Fruit fly (Drosophila melanogaster) whole organism, wandering third instar larva: ENCODE measurements around the gene RpL27.

Source experiments
- Abd-B ChIP-seq: fragments of >200 bp; optimal IDR thresholded peaks from 2 replicates; lab custom pipeline; 2017; ENCODE audit warnings: missing biosample characterization, missing genetic modification characterization
- CG32264 ChIP-seq: fragments of 200-800 bp; sonication (Bioruptor generic); optimal IDR thresholded peaks from 2 replicates; lab custom pipeline; 2016; ENCODE audit warnings: missing biosample characterization, missing genetic modification characterization
- CG9705 ChIP-seq: fragments of 200-800 bp; sonication (Bioruptor generic); optimal IDR thresholded peaks from 2 replicates; lab custom pipeline; 2018; ENCODE audit warnings: missing biosample characterization, mild to moderate bottlenecking, missing genetic modification characterization
- Dfd ChIP-seq: fragments of >200 bp; optimal IDR thresholded peaks from 2 replicates; lab custom pipeline; 2017; ENCODE audit warnings: missing biosample characterization, missing genetic modification characterization
- Dif ChIP-seq: fragments of 200-275, 200-300 bp; sonication (Bioruptor generic); optimal IDR thresholded peaks from 2 replicates; lab custom pipeline; 2018; ENCODE audit warnings: missing biosample characterization, missing genetic modification characterization; ENCODE audit not compliant: partially characterized antibody
- GATAd ChIP-seq: sonication (Bioruptor generic); optimal IDR thresholded peaks from 2 replicates; lab custom pipeline; 2016; ENCODE audit warnings: missing biosample characterization, missing genetic modification characterization
- HLH106 ChIP-seq: fragments of 200-800 bp; optimal IDR thresholded peaks from 3 replicates; lab custom pipeline; 2019; ENCODE audit warnings: missing biosample characterization, mild to moderate bottlenecking, missing genetic modification characterization, moderate library complexity
- Hnf4 ChIP-seq: fragments of 200-800 bp; sonication (Bioruptor generic); optimal IDR thresholded peaks from 2 replicates; lab custom pipeline; 2016; ENCODE audit warnings: missing biosample characterization, mild to moderate bottlenecking, missing genetic modification characterization
- Hr83 ChIP-seq: fragments of 200-300 bp; sonication (Bioruptor generic); optimal IDR thresholded peaks from 2 replicates; lab custom pipeline; 2016; ENCODE audit warnings: missing biosample characterization, mild to moderate bottlenecking, missing genetic modification characterization, moderate library complexity; ENCODE audit not compliant: poor library complexity, severe bottlenecking
- Jra ChIP-seq: sonication (Bioruptor generic); optimal IDR thresholded peaks from 2 replicates; lab custom pipeline; 2016; ENCODE audit warnings: missing biosample characterization, missing genetic modification characterization
- Mio ChIP-seq: sonication (Bioruptor generic); optimal IDR thresholded peaks from 2 replicates; lab custom pipeline; 2016; ENCODE audit warnings: missing biosample characterization, missing genetic modification characterization
- Myc ChIP-seq: fragments of >200 bp; optimal IDR thresholded peaks from 2 replicates; lab custom pipeline; 2017
- N ChIP-seq: fragments of >200 bp; optimal IDR thresholded peaks from 2 replicates; lab custom pipeline; 2018; ENCODE audit warnings: missing biosample characterization, missing external identifiers, missing genetic modification characterization
- OdsH ChIP-seq: fragments of 200-800 bp; sonication (Bioruptor generic); optimal IDR thresholded peaks from 2 replicates; lab custom pipeline; 2016; ENCODE audit warnings: missing biosample characterization, mild to moderate bottlenecking, missing genetic modification characterization
- Rel ChIP-seq, 2 experiments: fragments of 200-800 bp; sonication (Bioruptor generic) in 1 of 2; optimal IDR thresholded peaks; 2 replicates in 1 of 2; 3 replicates in 1 of 2; lab custom pipeline; 2016 to 2019; ENCODE audit warnings: mild to moderate bottlenecking in 2 of 2, missing biosample characterization in 2 of 2, missing genetic modification characterization in 2 of 2, moderate library complexity in 1 of 2
- Sp1 ChIP-seq: fragments of 200-800 bp; sonication (Bioruptor generic); optimal IDR thresholded peaks from 3 replicates; lab custom pipeline; 2019; ENCODE audit warnings: missing biosample characterization, mild to moderate bottlenecking, missing genetic modification characterization, moderate library complexity
- Vsx2 ChIP-seq: fragments of 200-300, 225-300 bp; sonication (Bioruptor generic); optimal IDR thresholded peaks from 2 replicates; lab custom pipeline; 2018; ENCODE audit warnings: missing biosample characterization, missing genetic modification characterization; ENCODE audit not compliant: partially characterized antibody
- br ChIP-seq: fragments of 200-800 bp; sonication (Bioruptor generic); optimal IDR thresholded peaks from 2 replicates; lab custom pipeline; 2016; ENCODE audit warnings: missing biosample characterization, missing genetic modification characterization
- brk ChIP-seq: fragments of 200-800 bp; sonication (Bioruptor generic); optimal IDR thresholded peaks from 2 replicates; lab custom pipeline; 2016; ENCODE audit warnings: missing biosample characterization, mild to moderate bottlenecking, missing genetic modification characterization
- dl ChIP-seq, 2 experiments: fragments of 175-275, 200-275 bp in 1 of 2; fragments of 200-275 bp in 1 of 2; sonication (Bioruptor generic); optimal IDR thresholded peaks; lab custom pipeline; 2018; ENCODE audit warnings: mild to moderate bottlenecking in 2 of 2, missing biosample characterization in 2 of 2, missing genetic modification characterization in 2 of 2, moderate library complexity in 2 of 2; ENCODE audit not compliant: partially characterized antibody in 2 of 2, insufficient read depth in 1 of 2
- dmrt93B ChIP-seq: fragments of 200-800 bp; sonication (Bioruptor generic); optimal IDR thresholded peaks from 2 replicates; lab custom pipeline; 2018; ENCODE audit warnings: missing biosample characterization, mild to moderate bottlenecking, missing genetic modification characterization
- dsf ChIP-seq: sonication (Bioruptor generic); optimal IDR thresholded peaks from 2 replicates; lab custom pipeline; 2016; ENCODE audit warnings: missing biosample characterization, missing genetic modification characterization, borderline replicate concordance
- ey ChIP-seq: fragments of 200-800 bp; sonication (Bioruptor generic); optimal IDR thresholded peaks from 2 replicates; lab custom pipeline; 2016; ENCODE audit warnings: missing biosample characterization, missing genetic modification characterization
- foxo ChIP-seq, 2 experiments: fragments of 200-800 bp; sonication (Bioruptor generic); optimal IDR thresholded peaks; 2 replicates in 1 of 2; 3 replicates in 1 of 2; lab custom pipeline; 2016 to 2017; ENCODE audit warnings: missing biosample characterization in 2 of 2, missing genetic modification characterization in 2 of 2
- fru ChIP-seq: fragments of 200-800 bp; sonication (Bioruptor generic); optimal IDR thresholded peaks from 3 replicates; lab custom pipeline; 2016; ENCODE audit warnings: missing biosample characterization, mild to moderate bottlenecking, missing genetic modification characterization
- h ChIP-seq: fragments of 200-800 bp; sonication (Bioruptor generic); optimal IDR thresholded peaks from 3 replicates; lab custom pipeline; 2016; ENCODE audit warnings: missing biosample characterization, mild to moderate bottlenecking, missing genetic modification characterization
- lola ChIP-seq: fragments of >200 bp; optimal IDR thresholded peaks from 2 replicates; lab custom pipeline; 2017; ENCODE audit warnings: missing biosample characterization, missing genetic modification characterization
- pan ChIP-seq: fragments of >200 bp; optimal IDR thresholded peaks from 2 replicates; lab custom pipeline; 2017
- psq ChIP-seq: fragments of 200-800 bp; sonication (Bioruptor generic); optimal IDR thresholded peaks from 3 replicates; lab custom pipeline; 2017; ENCODE audit warnings: missing biosample characterization, mild to moderate bottlenecking, missing genetic modification characterization, moderate library complexity
- rgr ChIP-seq: fragments of 200-800 bp; sonication (Bioruptor generic); optimal IDR thresholded peaks from 3 replicates; lab custom pipeline; 2016; ENCODE audit warnings: missing biosample characterization, mild to moderate bottlenecking, missing genetic modification characterization
- sage ChIP-seq: fragments of 200-800 bp; sonication (Bioruptor generic); optimal IDR thresholded peaks from 2 replicates; lab custom pipeline; 2016; ENCODE audit warnings: missing biosample characterization, mild to moderate bottlenecking, missing genetic modification characterization
- sv ChIP-seq: fragments of 200-800 bp; sonication (Bioruptor generic); optimal IDR thresholded peaks from 3 replicates; lab custom pipeline; 2016; ENCODE audit warnings: missing biosample characterization, missing genetic modification characterization
- tai ChIP-seq: sonication (Bioruptor generic); optimal IDR thresholded peaks from 2 replicates; lab custom pipeline; 2016; ENCODE audit warnings: missing biosample characterization, missing genetic modification characterization
- woc ChIP-seq: sonication (Bioruptor generic); optimal IDR thresholded peaks from 2 replicates; lab custom pipeline; 2016; ENCODE audit warnings: missing biosample characterization, mild to moderate bottlenecking, missing genetic modification characterization

RpL27 gene

dm6 chr3R:25684859-25685258 lies at the start of gene RpL27:
TSS of gene RpL27 (minus strand) at chr3R:25685051.
- TF ChIP-seq h (GFP tag; lab: Kevin White, UChicago) (no peak), Dif (no peak), lola (GFP tag; lab: Kevin White, UChicago) (no peak), ey (GFP tag; lab: Kevin White, UChicago) (peak; percentile 26), Jra (GFP tag; lab: Kevin White, UChicago) (peak; percentile 52), br (GFP tag; lab: Kevin White, UChicago) (peak; percentile 79), foxo (GFP tag; optimal IDR thresholded peaks at IDR 0.05; lab: Kevin White, UChicago) (peak in 1 of 2 experiments; percentile 76), Rel (GFP tag; optimal IDR thresholded peaks at IDR 0.05; lab: Kevin White, UChicago) (no peak), Rel (tag; optimal IDR thresholded peaks at IDR 0.05; lab: Kevin White, UChicago) (peak; percentile 81), pan (no peak), Sp1 (GFP tag; lab: Kevin White, UChicago) (peak; percentile 85), rgr (GFP tag; lab: Kevin White, UChicago) (peak; percentile 88), brk (GFP tag; lab: Kevin White, UChicago) (peak; percentile 81), sage (GFP tag; lab: Kevin White, UChicago) (peak; percentile 85), Myc (lab: Kevin White, UChicago) (peak; percentile 48), woc (GFP tag; lab: Kevin White, UChicago) (peak; percentile 27), HLH106 (peak; percentile 73), CG32264 (peak; percentile 37), dl (GFP tag; optimal IDR thresholded peaks at IDR 0.05; lab: Kevin White, UChicago; ENCODE audit: insufficient read depth in 1 of 2, partially characterized antibody in 2 of 2) (no peak), dmrt93B (GFP tag; lab: Kevin White, UChicago) (peak; percentile 82), CG9705 (GFP tag; lab: Kevin White, UChicago) (peak; percentile 81), Abd-B (no peak), Hnf4 (peak; percentile 69), sv (peak; percentile 65), OdsH (GFP tag; lab: Kevin White, UChicago) (peak; percentile 78), GATAd (no peak), dsf (GFP tag; lab: Kevin White, UChicago) (no peak), Dfd (GFP tag; lab: Kevin White, UChicago) (no peak), Hr83 (GFP tag; lab: Kevin White, UChicago) (peak; percentile 93), fru (GFP tag; lab: Kevin White, UChicago) (peak; percentile 69), psq (GFP tag; lab: Kevin White, UChicago) (peak; percentile 48)

- TF ChIP-seq Dfd (GFP tag; lab: Kevin White, UChicago) (no peak), tai (GFP tag; lab: Kevin White, UChicago) (no peak)
- TF ChIP-seq, all 38 proteins: peak for 0
Observed at dm6 chr3R:25723795-25724194, 38.9 kb upstream of the RpL27 start.

DNA sequence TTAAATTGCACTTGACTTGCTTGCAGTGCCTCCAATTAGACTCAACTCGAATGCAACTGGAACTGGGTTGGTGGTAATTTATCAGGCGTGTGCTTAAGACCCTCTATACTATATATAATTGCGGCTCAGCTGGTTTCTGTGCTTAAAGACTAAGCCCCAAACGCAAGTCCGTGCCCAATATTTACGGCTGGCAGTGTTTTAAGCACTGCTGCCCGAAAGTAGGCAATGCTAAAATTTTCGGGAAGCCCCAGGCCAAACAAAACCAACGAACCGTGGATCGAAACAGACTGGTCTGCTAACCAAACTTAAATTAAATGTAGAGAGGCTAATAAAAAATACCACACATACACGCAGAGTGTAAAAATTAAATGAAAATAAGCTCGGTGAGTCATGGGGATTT lies 36.2 kb upstream of the RpL27 start:
- TF ChIP-seq ey (GFP tag; lab: Kevin White, UChicago) (no peak), dsf (GFP tag; lab: Kevin White, UChicago) (no peak), sv (no peak), N (GFP tag; lab: Kevin White, UChicago) (no peak), CG9705 (GFP tag; lab: Kevin White, UChicago) (no peak), Abd-B (no peak), Myc (lab: Kevin White, UChicago) (no peak), OdsH (GFP tag; lab: Kevin White, UChicago) (no peak), foxo (GFP tag; optimal IDR thresholded peaks at IDR 0.05; lab: Kevin White, UChicago) (no peak), psq (GFP tag; lab: Kevin White, UChicago) (no peak), CG32264 (no peak), dmrt93B (GFP tag; lab: Kevin White, UChicago) (no peak), br (GFP tag; lab: Kevin White, UChicago) (no peak), tai (GFP tag; lab: Kevin White, UChicago) (no peak), Mio (GFP tag; lab: Kevin White, UChicago) (no peak), Dfd (GFP tag; lab: Kevin White, UChicago) (no peak), Vsx2 (GFP tag; lab: Kevin White, UChicago) (no peak), Dif (no peak), woc (GFP tag; lab: Kevin White, UChicago) (no peak)
- TF ChIP-seq, all 38 proteins: peak for 0
